Fruit fly (Drosophila melanogaster) whole organism, pupa: ENCODE results near the gene Rpt5.
A peak's percentile ranks its signal among the peaks of the same experiment; 100 is the strongest.

Experiments used
- CG14655 ChIP-seq: fragments of 200-800 bp; sonication (Bioruptor generic); optimal IDR thresholded peaks from 3 replicates; lab custom pipeline; 2017; ENCODE audit warnings: mild to moderate bottlenecking, missing biosample characterization, missing genetic modification reagents, missing genetic modification characterization
- CG32121 ChIP-seq: fragments of 200-800 bp; sonication (Bioruptor generic); IDR thresholded peaks from 2 replicates; pipeline ENCODE4 v1.3.6; 2022; ENCODE audit warnings: missing biosample characterization, missing genetic modification characterization
- CG4496 ChIP-seq: fragments of 200-800 bp; sonication (Bioruptor generic); IDR thresholded peaks from 3 replicates; pipeline ENCODE4 v1.3.6; 2022; ENCODE audit warnings: missing biosample characterization, missing genetic modification characterization
- Ets98B ChIP-seq: fragments of 200-800 bp; sonication (Bioruptor generic); IDR thresholded peaks from 2 replicates; pipeline ENCODE4 v1.3.6; 2022; ENCODE audit warnings: missing biosample characterization, missing genetic modification characterization
- Snoo ChIP-seq: fragments of 200-800 bp; sonication (Bioruptor generic); optimal IDR thresholded peaks from 3 replicates; lab custom pipeline; 2017; ENCODE audit warnings: missing biosample characterization, mild to moderate bottlenecking, missing genetic modification characterization, inconsistent platforms

DNA sequence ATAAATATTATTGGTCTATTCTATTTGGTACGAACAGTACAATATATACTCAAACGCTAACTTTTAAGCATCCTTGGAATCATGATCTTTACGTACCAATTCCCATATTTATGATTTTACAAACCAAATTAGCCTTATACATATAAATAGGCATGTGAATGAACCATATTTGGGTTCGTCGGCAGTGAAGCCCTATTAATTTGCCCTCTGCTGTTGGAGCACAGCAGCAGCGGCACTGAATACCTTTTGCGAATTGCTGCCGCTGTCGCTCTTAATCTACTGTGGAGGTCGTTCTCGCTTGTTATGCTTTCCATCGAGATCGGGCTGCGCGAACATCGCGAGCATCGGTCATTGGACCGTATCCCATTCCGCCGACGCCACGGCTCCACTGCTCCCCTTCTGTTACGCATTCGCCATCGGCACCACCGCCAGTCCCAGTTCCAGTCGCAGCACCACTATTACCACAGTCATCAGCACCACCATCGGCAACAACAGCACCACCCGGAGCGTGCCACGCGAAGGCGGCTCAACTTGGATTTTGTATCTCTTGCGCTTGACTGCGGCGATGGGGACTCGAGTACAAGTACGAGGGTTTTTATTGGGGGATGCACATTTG lies 35.8 kb downstream of the Rpt5 start:
- TF ChIP-seq CG32121: peak; percentile 62
- peak; percentile 41; the same call in 2 of the 3 replicates for TF ChIP-seq CG4496 (GFP tag; lab: Robert Waterston, UW)
- TF ChIP-seq Ets98B: peak; percentile 43
- peak; percentile 60 for TF ChIP-seq Snoo
- peak; percentile 82 for TF ChIP-seq CG14655
